Fruit fly (Drosophila melanogaster) whole organism, adult: ENCODE measurements around the gene dls.

Experiments
- CG11617 ChIP-seq: fragments of 200-800 bp; sonication (Bioruptor generic); optimal IDR thresholded peaks from 2 replicates; lab custom pipeline; 2017; ENCODE audit warnings: mild to moderate bottlenecking, missing biosample characterization, missing genetic modification reagents, missing genetic modification characterization
- CG12768 ChIP-seq: fragments of 200-800 bp; sonication (Bioruptor generic); optimal IDR thresholded peaks from 2 replicates; lab custom pipeline; 2017; ENCODE audit warnings: missing biosample characterization, missing genetic modification characterization, mild to moderate bottlenecking, moderate library complexity, missing genetic modification reagents
- CG14711 ChIP-seq: fragments of 200-800 bp; sonication (Bioruptor generic); optimal IDR thresholded peaks from 2 replicates; lab custom pipeline; 2018; ENCODE audit warnings: missing biosample characterization, mild to moderate bottlenecking, missing genetic modification characterization, moderate library complexity
- CG1620 ChIP-seq: fragments of 200-800 bp; sonication (Bioruptor generic); optimal IDR thresholded peaks from 2 replicates; lab custom pipeline; 2016; ENCODE audit warnings: missing biosample characterization, missing genetic modification characterization
- CG33017 ChIP-seq: fragments of 200-800 bp; sonication (Bioruptor generic); optimal IDR thresholded peaks from 2 replicates; lab custom pipeline; 2018; ENCODE audit warnings: missing biosample characterization, mild to moderate bottlenecking, missing genetic modification characterization, moderate library complexity
- CG5204 ChIP-seq: fragments of 200-800 bp; sonication (Bioruptor generic); optimal IDR thresholded peaks from 2 replicates; lab custom pipeline; 2016; ENCODE audit warnings: missing biosample characterization, missing genetic modification characterization
- CG7045 ChIP-seq: fragments of 200-800 bp; sonication (Bioruptor generic); optimal IDR thresholded peaks from 2 replicates; lab custom pipeline; 2017; ENCODE audit warnings: missing biosample characterization, mild to moderate bottlenecking, missing genetic modification characterization
- CG7101 ChIP-seq: fragments of 200-800 bp; sonication (Bioruptor generic); optimal IDR thresholded peaks from 2 replicates; lab custom pipeline; 2018; ENCODE audit warnings: missing biosample characterization, mild to moderate bottlenecking, missing genetic modification characterization, moderate library complexity
- Clk ChIP-seq: fragments of 200-800 bp; sonication (Bioruptor generic); optimal IDR thresholded peaks from 2 replicates; lab custom pipeline; 2017; ENCODE audit warnings: missing biosample characterization, missing genetic modification characterization
- Crg-1 ChIP-seq: fragments of 200-800 bp; sonication (Bioruptor generic); optimal IDR thresholded peaks from 2 replicates; lab custom pipeline; 2016; ENCODE audit warnings: missing biosample characterization, missing genetic modification characterization
- Hr96 ChIP-seq: fragments of 200-800 bp; sonication (Bioruptor generic); optimal IDR thresholded peaks from 2 replicates; lab custom pipeline; 2016; ENCODE audit warnings: missing biosample characterization, missing genetic modification characterization
- Mnt ChIP-seq: fragments of 200-800 bp; sonication (Bioruptor generic); optimal IDR thresholded peaks from 2 replicates; lab custom pipeline; 2016; ENCODE audit warnings: missing biosample characterization, mild to moderate bottlenecking, missing genetic modification characterization
- bab1 ChIP-seq: fragments of 200-800 bp; sonication (Bioruptor generic); optimal IDR thresholded peaks from 3 replicates; lab custom pipeline; 2019; ENCODE audit warnings: missing biosample characterization, mild to moderate bottlenecking, missing genetic modification characterization, moderate library complexity
- cic ChIP-seq: fragments of 200-800 bp; sonication (Bioruptor generic); optimal IDR thresholded peaks from 2 replicates; lab custom pipeline; 2017; ENCODE audit warnings: missing biosample characterization, mild to moderate bottlenecking, missing genetic modification characterization, moderate library complexity
- cnc ChIP-seq, 2 experiments: fragments of >200 bp; optimal IDR thresholded peaks; 2 replicates each; lab custom pipeline; 2017
- kay ChIP-seq: fragments of 200-800 bp; sonication (Bioruptor generic); peaks from one replicate; lab custom pipeline; 2016; ENCODE audit warnings: missing biosample characterization, missing genetic modification characterization, borderline replicate concordance
- ovo ChIP-seq: fragments of 200-800 bp; sonication (Bioruptor generic); optimal IDR thresholded peaks from 2 replicates; lab custom pipeline; 2016; ENCODE audit warnings: missing biosample characterization, missing genetic modification characterization
- pad ChIP-seq: fragments of 200-800 bp; sonication (Bioruptor generic); optimal IDR thresholded peaks from 3 replicates; lab custom pipeline; 2017; ENCODE audit warnings: missing biosample characterization, missing genetic modification characterization, mild to moderate bottlenecking, moderate library complexity, missing genetic modification reagents
- tj ChIP-seq: fragments of 200-800 bp; sonication (Bioruptor generic); optimal IDR thresholded peaks from 3 replicates; lab custom pipeline; 2017; ENCODE audit warnings: missing biosample characterization, mild to moderate bottlenecking, missing genetic modification characterization, moderate library complexity
- toe ChIP-seq: fragments of 200-800 bp; sonication (Bioruptor generic); optimal IDR thresholded peaks from 2 replicates; lab custom pipeline; 2016; ENCODE audit warnings: missing biosample characterization, missing genetic modification characterization

dls gene

dm6 chr3L:16168503-16169189, 32.5 kb upstream of the dls start:
- TF ChIP-seq CG1620 (GFP tag; lab: Kevin White, UChicago) (no peak), tj (no peak), bab1 (GFP tag; lab: Kevin White, UChicago) (no peak), CG12768 (no peak), CG33017 (tag; lab: Kevin White, UChicago) (no peak), Hr96 (GFP tag; lab: Kevin White, UChicago) (no peak), Clk (no peak), kay (GFP tag; lab: Kevin White, UChicago) (no peak), CG11617 (GFP tag; lab: Kevin White, UChicago) (no peak), ovo (no peak), toe (GFP tag; lab: Kevin White, UChicago) (no peak), Crg-1 (GFP tag; lab: Kevin White, UChicago) (no peak), cnc (optimal IDR thresholded peaks at IDR 0.05; lab: Kevin White, UChicago) (no peak), pad (GFP tag; lab: Kevin White, UChicago) (no peak), CG7045 (GFP tag; lab: Kevin White, UChicago) (no peak), Mnt (GFP tag; lab: Kevin White, UChicago) (no peak), CG7101 (tag; lab: Kevin White, UChicago) (no peak)

dm6 chr3L:16170006-16170405, 31.1 kb upstream of the dls start, which contains the start of gene CG33796:
CG33796 (minus strand) TSS chr3L:16170106.
- TF ChIP-seq Mnt (GFP tag; lab: Kevin White, UChicago) (no peak), CG7101 (tag; lab: Kevin White, UChicago) (no peak)

dm6 chr3L:16171280-16171679, 29.8 kb upstream of the dls start, which contains the start of gene CG33795:
CG33795 (minus strand) TSS chr3L:16171380.
- TF ChIP-seq CG33017 (tag; lab: Kevin White, UChicago) (no peak), Mnt (GFP tag; lab: Kevin White, UChicago) (no peak), kay (GFP tag; lab: Kevin White, UChicago) (no peak)

- no peak for TF ChIP-seq tj
- TF ChIP-seq CG5204 (GFP tag; lab: Kevin White, UChicago), result no peak
- TF ChIP-seq Hr96 (GFP tag; lab: Kevin White, UChicago), result no peak
- no peak for TF ChIP-seq CG7101 (tag; lab: Kevin White, UChicago)
- TF ChIP-seq Mnt (GFP tag; lab: Kevin White, UChicago), result no peak
- TF ChIP-seq kay (GFP tag; lab: Kevin White, UChicago), result no peak
Observed at dm6 chr3L:16172381-16172780, 28.7 kb upstream of the dls start.

dm6 chr3L:16172809-16173276, 28.3 kb upstream of the dls start:
- TF ChIP-seq bab1 (GFP tag; lab: Kevin White, UChicago) (no peak), Crg-1 (GFP tag; lab: Kevin White, UChicago) (no peak), CG33017 (tag; lab: Kevin White, UChicago) (no peak), toe (GFP tag; lab: Kevin White, UChicago) (no peak), CG5204 (GFP tag; lab: Kevin White, UChicago) (no peak), CG1620 (GFP tag; lab: Kevin White, UChicago) (no peak), CG7045 (GFP tag; lab: Kevin White, UChicago) (no peak), CG14711 (tag; lab: Kevin White, UChicago) (no peak)

dm6 chr3L:16173818-16174601, 27.1 kb upstream of the dls start:
- TF ChIP-seq CG1620 (GFP tag; lab: Kevin White, UChicago), result no peak
- TF ChIP-seq cic (GFP tag; lab: Kevin White, UChicago), result no peak
- TF ChIP-seq Clk, result no peak
- no peak for TF ChIP-seq cnc (optimal IDR thresholded peaks at IDR 0.05; lab: Kevin White, UChicago)
- no peak for TF ChIP-seq CG12768
- TF ChIP-seq bab1 (GFP tag; lab: Kevin White, UChicago), result no peak
- TF ChIP-seq kay (GFP tag; lab: Kevin White, UChicago), result no peak
- TF ChIP-seq ovo, result no peak
- TF ChIP-seq CG33017 (tag; lab: Kevin White, UChicago), result no peak
- no peak for TF ChIP-seq CG11617 (GFP tag; lab: Kevin White, UChicago)
- no peak for TF ChIP-seq Hr96 (GFP tag; lab: Kevin White, UChicago)
- no peak for TF ChIP-seq toe (GFP tag; lab: Kevin White, UChicago)
- no peak for TF ChIP-seq tj
- no peak for TF ChIP-seq Mnt (GFP tag; lab: Kevin White, UChicago)
